Worm (Caenorhabditis elegans) whole organism, mixed stage, embryonic: ENCODE results near the gene ptp-2.

Experiments used
- blmp-1 ChIP-seq: fragments of 150-350 bp; optimal IDR thresholded peaks from 2 replicates; lab custom pipeline; 2014; ENCODE audit warnings: missing biosample characterization, missing genetic modification characterization
- ces-1 ChIP-seq: fragments of 150-350 bp; optimal IDR thresholded peaks from 2 replicates; lab custom pipeline; 2014; ENCODE audit warnings: missing biosample characterization, missing genetic modification reagents, missing genetic modification characterization
- mep-1 ChIP-seq: fragments of 150-350 bp; optimal IDR thresholded peaks from 2 replicates; lab custom pipeline; 2017; ENCODE audit warnings: missing biosample characterization, missing genetic modification reagents, missing genetic modification characterization, inconsistent platforms
- mls-2 ChIP-seq: sonication (generic microtip); optimal IDR thresholded peaks from 2 replicates; lab custom pipeline; 2016; ENCODE audit warnings: mild to moderate bottlenecking, missing genetic modification characterization, moderate library complexity, missing compliant biosample characterization
- nhr-12 ChIP-seq: fragments of 150-350 bp; optimal IDR thresholded peaks from 2 replicates; lab custom pipeline; 2014; ENCODE audit warnings: missing biosample characterization, missing genetic modification characterization
- nhr-237 ChIP-seq: fragments of 150-350 bp; optimal IDR thresholded peaks from 2 replicates; lab custom pipeline; 2014; ENCODE audit warnings: missing biosample characterization, missing genetic modification characterization
- nhr-28 ChIP-seq: fragments of 150-350 bp; optimal IDR thresholded peaks from 2 replicates; lab custom pipeline; 2014; ENCODE audit warnings: missing biosample characterization, missing genetic modification characterization
- nhr-76 ChIP-seq: sonication (generic microtip); optimal IDR thresholded peaks from 2 replicates; lab custom pipeline; 2017; ENCODE audit warnings: missing biosample characterization, missing genetic modification characterization
- pha-4 ChIP-seq: fragments of 150-350 bp; optimal IDR thresholded peaks from 2 replicates; lab custom pipeline; 2018; ENCODE audit warnings: missing biosample characterization, missing genetic modification reagents, missing genetic modification characterization

- no peak for TF ChIP-seq nhr-76 (tag; lab: Kevin White, UChicago)
- no peak for TF ChIP-seq mep-1 (tag; lab: Kevin White, UChicago)
- no peak for TF ChIP-seq nhr-237 (tag; lab: Kevin White, UChicago)
- no peak for TF ChIP-seq blmp-1 (tag; lab: Kevin White, UChicago)
- no peak for TF ChIP-seq mls-2
- no peak for TF ChIP-seq pha-4 (tag; lab: Kevin White, UChicago)
- TF ChIP-seq ces-1 (GFP tag; lab: Kevin White, UChicago), result no peak
- TF ChIP-seq nhr-28, result no peak
- no peak for TF ChIP-seq nhr-12 (tag; lab: Kevin White, UChicago)
These were observed 18.5 kb upstream of the ptp-2 start for ce11 chrII:5899865-5900486.
